Worm (Caenorhabditis elegans): Measurements from ENCODE around the gene C46F11.4.

- no peak for TF ChIP-seq W03F9.2 (tag; optimal IDR thresholded peaks at IDR 0.05)
- TF ChIP-seq him-1 (tag; optimal IDR thresholded peaks at IDR 0.05), result no peak
These were observed 28.4 kb upstream of the C46F11.4 start for ce11 chrIII:3692516-3692915.
